Fruit fly (Drosophila melanogaster) whole organism, embryonic: Measurements from ENCODE around the gene CG15322.

Experiments
- Ada2b ChIP-seq: fragments of 200-800 bp; sonication (Bioruptor generic); IDR thresholded peaks from 2 replicates; pipeline ENCODE4 v1.3.6; 2022; ENCODE audit warnings: missing biosample characterization, missing genetic modification characterization
- Bgb ChIP-seq: fragments of 200-800 bp; sonication (Bioruptor generic); IDR thresholded peaks from 2 replicates; pipeline ENCODE4 v1.3.6; 2022; ENCODE audit warnings: missing biosample characterization, missing genetic modification characterization; ENCODE audit not compliant: partially characterized antibody
- CG10267 ChIP-seq: fragments of 200-800 bp; sonication (Bioruptor generic); optimal IDR thresholded peaks from 2 replicates; lab custom pipeline; 2018; ENCODE audit warnings: missing biosample characterization, mild to moderate bottlenecking, missing genetic modification characterization, moderate library complexity
- CG11696 ChIP-seq: fragments of 200-800 bp; sonication (Bioruptor generic); IDR thresholded peaks from 2 replicates; pipeline ENCODE4 v1.3.6; 2022; ENCODE audit warnings: missing biosample characterization, missing genetic modification characterization
- CG14860 ChIP-seq: fragments of 200-800 bp; sonication (Bioruptor generic); IDR thresholded peaks from 3 replicates; pipeline ENCODE4 v1.3.6; 2022; ENCODE audit warnings: missing biosample characterization, missing genetic modification characterization; ENCODE audit not compliant: partially characterized antibody
- CG14965 ChIP-seq: fragments of 200-800 bp; sonication (Bioruptor generic); optimal IDR thresholded peaks from 2 replicates; lab custom pipeline; 2016; ENCODE audit warnings: missing biosample characterization, missing genetic modification characterization, borderline replicate concordance
- CG1529 ChIP-seq: fragments of 200-800 bp; sonication (Bioruptor generic); optimal IDR thresholded peaks from 3 replicates; lab custom pipeline; 2018; ENCODE audit warnings: missing biosample characterization, missing genetic modification characterization
- CG16813 ChIP-seq: fragments of 200-800 bp; sonication (Bioruptor generic); IDR thresholded peaks from 3 replicates; pipeline ENCODE4 v1.3.6; 2022; ENCODE audit warnings: missing biosample characterization, missing genetic modification characterization; ENCODE audit not compliant: partially characterized antibody
- CG18476 ChIP-seq: fragments of 200-800 bp; sonication (Bioruptor generic); optimal IDR thresholded peaks from 2 replicates; lab custom pipeline; 2016; ENCODE audit warnings: missing biosample characterization, mild to moderate bottlenecking, missing genetic modification characterization
- CG18599 ChIP-seq: fragments of 200-800 bp; sonication (Bioruptor generic); optimal IDR thresholded peaks from 3 replicates; lab custom pipeline; 2017; ENCODE audit warnings: missing biosample characterization, missing genetic modification characterization, mild to moderate bottlenecking, moderate library complexity, missing genetic modification reagents
- CG2120 ChIP-seq: fragments of 200-800 bp; sonication (Bioruptor generic); optimal IDR thresholded peaks from 3 replicates; lab custom pipeline; 2016; ENCODE audit warnings: missing biosample characterization, missing genetic modification characterization
- CG2129 ChIP-seq: fragments of 200-800 bp; sonication (Bioruptor generic); IDR thresholded peaks from 2 replicates; pipeline ENCODE4 v1.3.6; 2022; ENCODE audit warnings: missing biosample characterization, missing genetic modification characterization; ENCODE audit not compliant: partially characterized antibody
- CG2889 ChIP-seq: fragments of 200-800 bp; sonication (Bioruptor generic); IDR thresholded peaks from 3 replicates; pipeline ENCODE4 v1.3.6; 2022; ENCODE audit warnings: missing biosample characterization, missing genetic modification characterization
- CG32532 ChIP-seq: fragments of 200-800 bp; sonication (Bioruptor generic); IDR thresholded peaks from 2 replicates; pipeline ENCODE4 v1.3.6; 2022; ENCODE audit warnings: missing biosample characterization, missing genetic modification characterization
- CG33213 ChIP-seq: fragments of 200-800 bp; sonication (Bioruptor generic); optimal IDR thresholded peaks from 3 replicates; lab custom pipeline; 2016; ENCODE audit warnings: missing biosample characterization, missing genetic modification characterization
- CG43689 ChIP-seq: fragments of 200-800 bp; sonication (Bioruptor generic); IDR thresholded peaks from 2 replicates; pipeline ENCODE4 v1.3.6; 2022; ENCODE audit warnings: missing biosample characterization, missing genetic modification characterization
- CG4617 ChIP-seq: fragments of 200-800 bp; sonication (Bioruptor generic); optimal IDR thresholded peaks from 3 replicates; lab custom pipeline; 2016; ENCODE audit warnings: missing biosample characterization, missing genetic modification characterization, borderline replicate concordance
- CG4820 ChIP-seq: fragments of 200-800 bp; sonication (Bioruptor generic); optimal IDR thresholded peaks from 3 replicates; lab custom pipeline; 2016; ENCODE audit warnings: missing biosample characterization, missing genetic modification characterization
- CG6689 ChIP-seq: fragments of 200-800 bp; sonication (Bioruptor generic); IDR thresholded peaks from 2 replicates; pipeline ENCODE4 v1.3.6; 2022; ENCODE audit warnings: missing biosample characterization, missing genetic modification characterization
- CG6854 ChIP-seq: fragments of 200-800 bp; sonication (Bioruptor generic); optimal IDR thresholded peaks from 3 replicates; lab custom pipeline; 2017; ENCODE audit warnings: missing biosample characterization, mild to moderate bottlenecking, missing genetic modification characterization
- CG9727 ChIP-seq: fragments of 200-800 bp; sonication (Bioruptor generic); optimal IDR thresholded peaks from 3 replicates; lab custom pipeline; 2017; ENCODE audit warnings: missing biosample characterization, mild to moderate bottlenecking, missing genetic modification characterization
- CG9932 ChIP-seq: fragments of 200-800 bp; sonication (Bioruptor generic); IDR thresholded peaks from 2 replicates; pipeline ENCODE4 v1.3.6; 2022; ENCODE audit warnings: missing biosample characterization, missing genetic modification characterization
- Drgx ChIP-seq: fragments of 200-800 bp; sonication (Bioruptor generic); IDR thresholded peaks from 2 replicates; pipeline ENCODE4 v1.3.6; 2022; ENCODE audit warnings: missing biosample characterization, missing genetic modification characterization
- E2f1 ChIP-seq: fragments of 200-800 bp; sonication (Bioruptor generic); IDR thresholded peaks from 2 replicates; pipeline ENCODE4 v1.3.6; 2022; ENCODE audit warnings: missing biosample characterization, missing genetic modification characterization
- H2.0 ChIP-seq: fragments of 200-800 bp; sonication (Bioruptor generic); IDR thresholded peaks from 2 replicates; pipeline ENCODE4 v1.3.6; 2022; ENCODE audit warnings: missing biosample characterization, missing genetic modification characterization
- HHEX ChIP-seq: fragments of 200-800 bp; sonication (Bioruptor generic); optimal IDR thresholded peaks from 3 replicates; lab custom pipeline; 2017; ENCODE audit warnings: missing biosample characterization, mild to moderate bottlenecking, missing genetic modification characterization, missing genetic modification reagents
- Hand ChIP-seq: fragments of 200-800 bp; sonication (Bioruptor generic); optimal IDR thresholded peaks from 2 replicates; lab custom pipeline; 2017; ENCODE audit warnings: mild to moderate bottlenecking, missing biosample characterization, missing genetic modification reagents, missing genetic modification characterization
- Hr51 ChIP-seq, 2 experiments: fragments of 200-800 bp; sonication (Bioruptor generic); optimal IDR thresholded peaks; 2 replicates in 1 of 2; 3 replicates in 1 of 2; lab custom pipeline; 2016 to 2018; ENCODE audit warnings: missing biosample characterization in 2 of 2, missing genetic modification characterization in 2 of 2, mild to moderate bottlenecking in 1 of 2, moderate library complexity in 1 of 2
- MESR4 ChIP-seq: fragments of 200-800 bp; sonication (Bioruptor generic); optimal IDR thresholded peaks from 2 replicates; lab custom pipeline; 2018; ENCODE audit warnings: missing biosample characterization, mild to moderate bottlenecking, missing genetic modification characterization, moderate library complexity
- MTF-1 ChIP-seq: fragments of 200-800 bp; sonication (Bioruptor generic); optimal IDR thresholded peaks from 2 replicates; lab custom pipeline; 2018; ENCODE audit warnings: missing biosample characterization, mild to moderate bottlenecking, missing genetic modification characterization, borderline replicate concordance
- NK7.1 ChIP-seq: fragments of 200-800 bp; sonication (Bioruptor generic); optimal IDR thresholded peaks from 3 replicates; lab custom pipeline; 2016; ENCODE audit warnings: missing biosample characterization, missing genetic modification characterization
- Nf-YB ChIP-seq: fragments of 200-800 bp; sonication (Bioruptor generic); optimal IDR thresholded peaks from 3 replicates; lab custom pipeline; 2019; ENCODE audit warnings: missing biosample characterization, mild to moderate bottlenecking, missing genetic modification characterization, moderate library complexity
- PHDP ChIP-seq: fragments of 200-800 bp; sonication (Bioruptor generic); optimal IDR thresholded peaks from 3 replicates; lab custom pipeline; 2018; ENCODE audit warnings: missing biosample characterization, mild to moderate bottlenecking, missing genetic modification characterization, moderate library complexity
- Rfx ChIP-seq: fragments of 200-800 bp; sonication (Bioruptor generic); IDR thresholded peaks from 2 replicates; pipeline ENCODE4 v1.3.6; 2022; ENCODE audit warnings: missing biosample characterization, missing genetic modification characterization
- bowl ChIP-seq: fragments of 200-800 bp; sonication (Bioruptor generic); IDR thresholded peaks from 2 replicates; pipeline ENCODE4 v1.3.6; 2022; ENCODE audit warnings: missing biosample characterization, missing genetic modification characterization
- crol ChIP-seq: fragments of 200-800 bp; sonication (Bioruptor generic); IDR thresholded peaks from 2 replicates; pipeline ENCODE4 v1.3.6; 2022; ENCODE audit warnings: missing biosample characterization, missing genetic modification characterization
- ftz-f1 ChIP-seq: fragments of 200-800 bp; sonication (Bioruptor generic); optimal IDR thresholded peaks from 2 replicates; lab custom pipeline; 2016; ENCODE audit warnings: missing biosample characterization, missing genetic modification characterization
- gsb-n ChIP-seq: fragments of 200-800 bp; sonication (Bioruptor generic); optimal IDR thresholded peaks from 3 replicates; lab custom pipeline; 2018; ENCODE audit warnings: missing biosample characterization, mild to moderate bottlenecking, missing genetic modification characterization
- hb ChIP-seq: fragments of 200-800 bp; sonication (Bioruptor generic); IDR thresholded peaks from 3 replicates; pipeline ENCODE4 v1.3.6; 2022; ENCODE audit warnings: missing biosample characterization, missing genetic modification characterization; ENCODE audit not compliant: partially characterized antibody
- klu ChIP-seq: fragments of 200-800 bp; sonication (Bioruptor generic); IDR thresholded peaks from 2 replicates; pipeline ENCODE4 v1.3.6; 2022; ENCODE audit warnings: missing biosample characterization, missing genetic modification characterization
- lilli ChIP-seq: fragments of 200-800 bp; sonication (Bioruptor generic); optimal IDR thresholded peaks from 3 replicates; lab custom pipeline; 2016; ENCODE audit warnings: missing biosample characterization, missing genetic modification characterization
- mirr ChIP-seq: fragments of 200-800 bp; sonication (Bioruptor generic); optimal IDR thresholded peaks from 3 replicates; lab custom pipeline; 2018; ENCODE audit warnings: missing biosample characterization, mild to moderate bottlenecking, missing genetic modification characterization
- oc ChIP-seq: fragments of 200-800 bp; sonication (Bioruptor generic); optimal IDR thresholded peaks from 2 replicates; lab custom pipeline; 2018; ENCODE audit warnings: missing biosample characterization, mild to moderate bottlenecking, missing genetic modification characterization, moderate library complexity
- pho ChIP-seq: fragments of 200-800 bp; sonication (Bioruptor generic); optimal IDR thresholded peaks from 2 replicates; lab custom pipeline; 2016; ENCODE audit warnings: missing biosample characterization, missing genetic modification characterization
- run ChIP-seq: fragments of 200-800 bp; sonication (Bioruptor generic); optimal IDR thresholded peaks from 3 replicates; lab custom pipeline; 2018; ENCODE audit warnings: missing biosample characterization, mild to moderate bottlenecking, missing genetic modification characterization
- slp2 ChIP-seq: fragments of 200-800 bp; sonication (Bioruptor generic); optimal IDR thresholded peaks from 2 replicates; lab custom pipeline; 2016; ENCODE audit warnings: missing biosample characterization, missing genetic modification characterization
- so ChIP-seq: fragments of 200-800 bp; sonication (Bioruptor generic); IDR thresholded peaks from 3 replicates; pipeline ENCODE4 v1.3.6; 2022; ENCODE audit warnings: missing biosample characterization, missing genetic modification characterization
- sug ChIP-seq: fragments of 200-800 bp; optimal IDR thresholded peaks from 2 replicates; lab custom pipeline; 2019; ENCODE audit warnings: missing biosample characterization, mild to moderate bottlenecking, missing genetic modification characterization, moderate library complexity
- tin ChIP-seq: fragments of 200-800 bp; sonication (Bioruptor generic); optimal IDR thresholded peaks from 3 replicates; lab custom pipeline; 2016; ENCODE audit warnings: missing biosample characterization, missing genetic modification characterization
- toy ChIP-seq: fragments of 200-800 bp; sonication (Bioruptor generic); IDR thresholded peaks from 2 replicates; pipeline ENCODE4 v1.3.6; 2022; ENCODE audit warnings: missing biosample characterization, missing genetic modification characterization

CG15322 gene

DNA sequence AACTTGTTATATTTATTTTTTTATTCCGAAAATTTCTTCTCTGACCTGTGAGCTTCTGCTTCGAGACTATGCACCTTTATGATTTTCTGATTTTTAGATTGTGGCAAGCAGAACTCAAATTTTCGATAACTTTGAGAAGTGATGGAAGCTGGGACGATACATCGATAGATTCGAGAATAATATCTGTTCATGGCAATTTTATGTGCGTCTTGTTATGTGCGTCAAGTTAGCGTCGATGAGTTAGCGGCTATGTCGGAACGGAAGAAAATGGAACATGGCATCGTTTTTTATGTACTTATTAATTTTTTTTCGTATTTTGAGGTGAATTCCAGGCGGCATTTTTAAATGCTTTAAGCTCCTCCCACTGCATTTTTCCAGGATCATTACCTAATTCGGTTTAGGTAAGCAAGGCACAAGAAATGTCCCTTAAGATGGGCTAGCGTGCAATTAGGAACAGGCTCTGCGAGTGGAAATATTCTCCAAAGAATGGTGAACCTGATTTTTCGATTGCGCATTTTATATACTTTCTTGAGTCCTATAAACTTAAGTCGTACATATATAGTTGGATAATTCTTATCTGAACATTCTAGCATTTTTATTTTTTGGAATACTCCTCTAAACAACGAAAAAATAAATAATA lies 32.5 kb downstream of the CG15322 start, which contains the start of gene Phf7 (continued):
- TF ChIP-seq ftz-f1 (GFP tag; lab: Kevin White, UChicago) (no peak), CG6689 (GFP tag; lab: Robert Waterston, UW) (no peak), PHDP (tag; lab: Kevin White, UChicago) (no peak), crol (no peak), HHEX (no peak), gsb-n (tag; lab: Kevin White, UChicago) (no peak), Drgx (no peak), so (GFP tag; lab: Robert Waterston, UW) (no peak), CG18599 (no peak), CG1529 (GFP tag; lab: Kevin White, UChicago) (no peak), CG10267 (tag; lab: Kevin White, UChicago) (peak; percentile 29), CG14965 (GFP tag; lab: Kevin White, UChicago) (no peak), CG32532 (GFP tag; lab: Robert Waterston, UW) (no peak), klu (no peak), run (tag; lab: Kevin White, UChicago) (no peak), MESR4 (GFP tag; lab: Kevin White, UChicago) (no peak), lilli (GFP tag; lab: Kevin White, UChicago) (no peak), tin (no peak), CG4617 (GFP tag; lab: Kevin White, UChicago) (no peak), CG4820 (GFP tag; lab: Kevin White, UChicago) (no peak), CG14860 (GFP tag; lab: Robert Waterston, UW) (peak; percentile 56; the same call in 2 of the 3 replicates), Hr51 (GFP tag; optimal IDR thresholded peaks at IDR 0.05; lab: Kevin White, UChicago) (no peak), toy (GFP tag; lab: Robert Waterston, UW) (no peak), CG43689 (GFP tag; lab: Robert Waterston, UW) (no peak), hb (GFP tag; lab: Robert Waterston, UW) (peak; percentile 65), CG2129 (GFP tag; lab: Robert Waterston, UW) (0 out of 2 replicates have a peak, but pooled peaks have one; percentile 19), CG33213 (peak; percentile 52), Nf-YB (no peak), MTF-1 (no peak), CG2889 (GFP tag; lab: Robert Waterston, UW) (no peak), CG9727 (GFP tag; lab: Kevin White, UChicago) (no peak), bowl (GFP tag; lab: Robert Waterston, UW) (no peak), pho (peak; percentile 13), Rfx (GFP tag; lab: Robert Waterston, UW) (peak; percentile 15; the same call in 1 of the 2 replicates), NK7.1 (GFP tag; lab: Kevin White, UChicago) (no peak), mirr (no peak), CG11696 (GFP tag; lab: Robert Waterston, UW) (no peak), E2f1 (no peak), CG9932 (GFP tag; lab: Robert Waterston, UW) (peak; percentile 40; the same call in 1 of the 2 replicates), CG2120 (GFP tag; lab: Kevin White, UChicago) (peak; percentile 8), Bgb (GFP tag; lab: Robert Waterston, UW) (peak; percentile 86), CG16813 (GFP tag; lab: Robert Waterston, UW) (peak; percentile 83), CG18476 (no peak), Hand (GFP tag; lab: Kevin White, UChicago) (no peak), oc (no peak), Ada2b (GFP tag; lab: Robert Waterston, UW) (no peak), H2.0 (no peak), CG6854 (GFP tag; lab: Kevin White, UChicago) (no peak), slp2 (GFP tag; lab: Kevin White, UChicago) (no peak), sug (tag; lab: Kevin White, UChicago) (no peak)
